Worm (Caenorhabditis elegans) whole organism, young adult: ENCODE results near the gene T09A12.1.

Experiments used
- B0336.3 ChIP-seq: fragments of 200-800 bp; sonication (Bioruptor generic); IDR thresholded peaks from 2 replicates; pipeline ENCODE4 v1.3.6; 2022; ENCODE audit warnings: missing genetic modification characterization, missing compliant biosample characterization
- C06A6.2 ChIP-seq: fragments of 200-800 bp; sonication (Bioruptor generic); conservative IDR thresholded peaks from 2 replicates; pipeline ENCODE4 v1.3.6; 2022; ENCODE audit warnings: missing genetic modification characterization, missing compliant biosample characterization
- C17E4.6 ChIP-seq: fragments of 200-800 bp; sonication (Bioruptor generic); IDR thresholded peaks from 2 replicates; pipeline ENCODE4 v1.3.6; 2022; ENCODE audit warnings: missing genetic modification reagents, missing genetic modification characterization, missing compliant biosample characterization
- F22D6.2 ChIP-seq: sonication (generic microtip); optimal IDR thresholded peaks from 2 replicates; lab custom pipeline; 2016; ENCODE audit warnings: mild to moderate bottlenecking, missing genetic modification characterization, missing compliant biosample characterization
- Y53G8AR.9 ChIP-seq: fragments of 200-800 bp; sonication (Bioruptor generic); conservative IDR thresholded peaks from 2 replicates; pipeline ENCODE4 v1.3.6; 2022; ENCODE audit warnings: missing genetic modification reagents, missing genetic modification characterization, missing compliant biosample characterization
- Y67H2A.10 ChIP-seq: fragments of 200-800 bp; sonication (Bioruptor generic); conservative IDR thresholded peaks from 2 replicates; pipeline ENCODE4 v1.3.6; 2022; ENCODE audit warnings: missing genetic modification reagents, missing genetic modification characterization, missing compliant biosample characterization
- ZK185.1 ChIP-seq: sonication (generic microtip); optimal IDR thresholded peaks from 2 replicates; lab custom pipeline; 2016; ENCODE audit warnings: mild to moderate bottlenecking, missing genetic modification characterization, missing compliant biosample characterization; ENCODE audit not compliant: poor library complexity, severe bottlenecking
- akir-1 ChIP-seq: fragments of 200-800 bp; sonication (Bioruptor generic); optimal IDR thresholded peaks from 2 replicates; lab custom pipeline; 2018; ENCODE audit warnings: mild to moderate bottlenecking, missing genetic modification characterization, moderate library complexity, missing compliant biosample characterization
- atf-7 ChIP-seq: sonication (generic microtip); optimal IDR thresholded peaks from 2 replicates; lab custom pipeline; 2017; ENCODE audit warnings: mild to moderate bottlenecking, missing genetic modification characterization, missing compliant biosample characterization
- athp-1 ChIP-seq: sonication (generic microtip); optimal IDR thresholded peaks from 2 replicates; lab custom pipeline; 2017; ENCODE audit warnings: mild to moderate bottlenecking, missing genetic modification characterization, missing compliant biosample characterization
- attf-3 ChIP-seq: fragments of 200-800 bp; sonication (Bioruptor generic); conservative IDR thresholded peaks from 2 replicates; pipeline ENCODE4 v1.3.6; 2022; ENCODE audit warnings: missing genetic modification reagents, missing genetic modification characterization, missing compliant biosample characterization
- bed-2 ChIP-seq: fragments of 200-800 bp; sonication (Bioruptor generic); IDR thresholded peaks from 2 replicates; pipeline ENCODE4 v1.3.6; 2022; ENCODE audit warnings: missing genetic modification reagents, missing genetic modification characterization, missing compliant biosample characterization
- cebp-2 ChIP-seq: fragments of 200-800 bp; sonication (Bioruptor generic); IDR thresholded peaks from 2 replicates; pipeline ENCODE4 v1.3.6; 2022; ENCODE audit warnings: missing genetic modification characterization, missing compliant biosample characterization
- ceh-40 ChIP-seq: fragments of 200-800 bp; sonication (Bioruptor generic); IDR thresholded peaks from 2 replicates; pipeline ENCODE4 v1.3.6; 2022; ENCODE audit warnings: missing genetic modification characterization, missing compliant biosample characterization
- ceh-91 ChIP-seq: fragments of 200-800 bp; sonication (Bioruptor generic); IDR thresholded peaks from 2 replicates; pipeline ENCODE4 v1.3.6; 2022; ENCODE audit warnings: missing genetic modification reagents, missing genetic modification characterization, missing compliant biosample characterization
- chd-7 ChIP-seq: sonication (generic microtip); optimal IDR thresholded peaks from 2 replicates; lab custom pipeline; 2016; ENCODE audit warnings: mild to moderate bottlenecking, missing genetic modification characterization, moderate library complexity, missing compliant biosample characterization
- egl-44 ChIP-seq: fragments of 200-800 bp; sonication (Bioruptor generic); IDR thresholded peaks from 2 replicates; pipeline ENCODE4 v1.3.6; 2022; ENCODE audit warnings: missing genetic modification reagents, missing genetic modification characterization, missing compliant biosample characterization
- ets-4 ChIP-seq: fragments of 200-800 bp; sonication (Bioruptor generic); optimal IDR thresholded peaks from 2 replicates; lab custom pipeline; 2018; ENCODE audit warnings: mild to moderate bottlenecking, missing genetic modification characterization, missing compliant biosample characterization
- fkh-3 ChIP-seq: sonication (generic microtip); optimal IDR thresholded peaks from 2 replicates; lab custom pipeline; 2016; ENCODE audit warnings: mild to moderate bottlenecking, missing genetic modification characterization, missing compliant biosample characterization
- him-1 ChIP-seq: sonication (generic microtip); optimal IDR thresholded peaks from 2 replicates; lab custom pipeline; 2016; ENCODE audit warnings: missing genotype, missing genetic modification reagents, missing genetic modification characterization, missing compliant biosample characterization
- hlh-26 ChIP-seq: fragments of 200-800 bp; sonication (Bioruptor generic); conservative IDR thresholded peaks from 2 replicates; pipeline ENCODE4 v1.3.6; 2022; ENCODE audit warnings: missing genetic modification reagents, missing genetic modification characterization, missing compliant biosample characterization
- hmg-20 ChIP-seq: fragments of 200-800 bp; sonication (Bioruptor generic); IDR thresholded peaks from 2 replicates; pipeline ENCODE4 v1.3.6; 2022; ENCODE audit warnings: missing genetic modification reagents, missing genetic modification characterization, missing compliant biosample characterization
- hrde-1 ChIP-seq: sonication (generic microtip); optimal IDR thresholded peaks from 2 replicates; lab custom pipeline; 2016; ENCODE audit warnings: missing genetic modification characterization, mild to moderate bottlenecking, missing compliant biosample characterization, moderate library complexity, missing genotype, missing genetic modification reagents, borderline replicate concordance
- let-526 ChIP-seq: fragments of 200-800 bp; sonication (Bioruptor generic); IDR thresholded peaks from 2 replicates; pipeline ENCODE4 v1.3.6; 2022; ENCODE audit warnings: missing genetic modification reagents, missing genetic modification characterization, missing compliant biosample characterization
- let-607 ChIP-seq, 2 experiments: fragments of 200-800 bp in 1 of 2; sonication (Bioruptor generic) in 1 of 2; sonication (generic microtip) in 1 of 2; optimal IDR thresholded peaks; 2 replicates each; lab custom pipeline; 2016 to 2018; ENCODE audit warnings: mild to moderate bottlenecking in 2 of 2, missing compliant biosample characterization in 2 of 2, missing genetic modification characterization in 2 of 2, moderate library complexity in 2 of 2, missing genotype in 1 of 2
- lin-54 ChIP-seq: fragments of 200-800 bp; sonication (Bioruptor generic); optimal IDR thresholded peaks from 2 replicates; lab custom pipeline; 2018; ENCODE audit warnings: mild to moderate bottlenecking, missing genetic modification characterization, missing compliant biosample characterization
- lir-1 ChIP-seq: fragments of 200-800 bp; sonication (Bioruptor generic); conservative IDR thresholded peaks from 2 replicates; pipeline ENCODE4 v1.3.6; 2022; ENCODE audit warnings: missing genetic modification reagents, missing genetic modification characterization, missing compliant biosample characterization
- madf-8 ChIP-seq: fragments of 200-800 bp; sonication (Bioruptor generic); conservative IDR thresholded peaks from 2 replicates; pipeline ENCODE4 v1.3.6; 2022; ENCODE audit warnings: missing genetic modification reagents, missing genetic modification characterization, missing compliant biosample characterization
- nfya-1 ChIP-seq: sonication (generic microtip); optimal IDR thresholded peaks from 2 replicates; lab custom pipeline; 2017; ENCODE audit warnings: antibody characterized with exemption, missing compliant biosample characterization, missing genetic modification characterization, borderline replicate concordance; ENCODE audit not compliant: insufficient read depth
- nfya-2 ChIP-seq: fragments of 200-800 bp; sonication (Bioruptor generic); IDR thresholded peaks from 2 replicates; pipeline ENCODE4 v1.3.6; 2022; ENCODE audit warnings: missing genetic modification reagents, missing genetic modification characterization, missing compliant biosample characterization
- nhr-27 ChIP-seq: fragments of 200-800 bp; sonication (Bioruptor generic); optimal IDR thresholded peaks from 2 replicates; lab custom pipeline; 2018; ENCODE audit warnings: mild to moderate bottlenecking, missing genetic modification characterization, moderate library complexity, missing compliant biosample characterization
- nhr-80 ChIP-seq: sonication (generic microtip); optimal IDR thresholded peaks from 2 replicates; lab custom pipeline; 2016; ENCODE audit warnings: missing genetic modification characterization, missing compliant biosample characterization
- pbrm-1 ChIP-seq: fragments of 200-800 bp; sonication (Bioruptor generic); IDR thresholded peaks from 2 replicates; pipeline ENCODE4 v1.3.6; 2022; ENCODE audit warnings: missing genetic modification reagents, missing genetic modification characterization, missing compliant biosample characterization
- rcor-1 ChIP-seq: fragments of 200-800 bp; sonication (Bioruptor generic); IDR thresholded peaks from 2 replicates; pipeline ENCODE4 v1.3.6; 2022; ENCODE audit warnings: missing genetic modification reagents, missing genetic modification characterization, missing compliant biosample characterization
- rec-8 ChIP-seq, 2 experiments: sonication (generic microtip); optimal IDR thresholded peaks; 2 replicates each; lab custom pipeline; 2016; ENCODE audit warnings: mild to moderate bottlenecking in 2 of 2, missing genetic modification characterization in 2 of 2, missing genetic modification reagents in 2 of 2, missing genotype in 2 of 2, missing biosample characterization in 1 of 2, missing compliant biosample characterization in 1 of 2, moderate library complexity in 1 of 2
- sdz-38 ChIP-seq: sonication (generic microtip); optimal IDR thresholded peaks from 2 replicates; lab custom pipeline; 2016; ENCODE audit warnings: missing genotype, missing genetic modification characterization, missing compliant biosample characterization
- sea-2 ChIP-seq: fragments of 200-800 bp; sonication (Bioruptor generic); IDR thresholded peaks from 2 replicates; pipeline ENCODE4 v1.3.6; 2022; ENCODE audit warnings: missing genetic modification characterization, missing compliant biosample characterization
- snpc-1.3 ChIP-seq: sonication (generic microtip); optimal IDR thresholded peaks from 2 replicates; lab custom pipeline; 2017; ENCODE audit warnings: missing genetic modification characterization, mild to moderate bottlenecking, missing compliant biosample characterization, antibody characterized with exemption, moderate library complexity, missing genotype, missing genetic modification reagents; ENCODE audit not compliant: insufficient read depth
- snpc-3.4 ChIP-seq: sonication (generic microtip); optimal IDR thresholded peaks from 2 replicates; lab custom pipeline; 2017; ENCODE audit warnings: missing genetic modification characterization, mild to moderate bottlenecking, missing compliant biosample characterization, antibody characterized with exemption, moderate library complexity, missing genotype, missing genetic modification reagents
- somi-1 ChIP-seq: fragments of 200-800 bp; sonication (Bioruptor generic); optimal IDR thresholded peaks from 2 replicates; lab custom pipeline; 2018; ENCODE audit warnings: mild to moderate bottlenecking, missing genetic modification characterization, missing compliant biosample characterization
- tbp1 ChIP-seq: fragments of 200-800 bp; sonication (Bioruptor generic); optimal IDR thresholded peaks from 2 replicates; lab custom pipeline; 2018; ENCODE audit warnings: mild to moderate bottlenecking, missing genetic modification characterization, missing compliant biosample characterization
- unc-130 ChIP-seq: sonication (generic microtip); optimal IDR thresholded peaks from 2 replicates; lab custom pipeline; 2016; ENCODE audit warnings: missing genetic modification reagents, missing genetic modification characterization, missing compliant biosample characterization
- unc-62 ChIP-seq: fragments of 150-350 bp; optimal IDR thresholded peaks from 2 replicates; lab custom pipeline; 2014; ENCODE audit warnings: missing biosample characterization, missing genetic modification reagents, missing genetic modification characterization
- xnd-1 ChIP-seq: sonication (generic microtip); optimal IDR thresholded peaks from 2 replicates; lab custom pipeline; 2016; ENCODE audit warnings: missing genotype, missing genetic modification reagents, missing genetic modification characterization, missing compliant biosample characterization
- zim-3 ChIP-seq: sonication (generic microtip); optimal IDR thresholded peaks from 2 replicates; lab custom pipeline; 2017; ENCODE audit warnings: mild to moderate bottlenecking, missing genetic modification characterization, moderate library complexity, missing compliant biosample characterization
- ztf-6 ChIP-seq: fragments of 200-800 bp; sonication (Bioruptor generic); IDR thresholded peaks from 2 replicates; pipeline ENCODE4 v1.3.6; 2022; ENCODE audit warnings: missing genetic modification reagents, missing genetic modification characterization, missing compliant biosample characterization

The T09A12.1 gene

ce11 chrIV:8266024-8266949, 22.1 kb downstream of the T09A12.1 start (continued):
- TF ChIP-seq rcor-1 (GFP tag; lab: Robert Waterston, UW) (0 out of 2 replicates have a peak, but pooled peaks have one; percentile 4), zim-3 (tag; lab: Kevin White, UChicago) (no peak), chd-7 (peak; percentile 26), egl-44 (GFP tag; lab: Robert Waterston, UW) (no peak), somi-1 (GFP tag; lab: Kevin White, UChicago) (no peak), hlh-26 (GFP tag; lab: Robert Waterston, UW) (no peak), let-526 (GFP tag; lab: Robert Waterston, UW) (peak; percentile 54; the same call in 1 of the 2 replicates), tbp1 (peak; percentile 32), nfya-2 (0 out of 2 replicates have a peak, but pooled peaks have one; percentile 68), akir-1 (GFP tag; lab: Kevin White, UChicago) (no peak), F22D6.2 (tag; lab: Kevin White, UChicago) (no peak), nhr-27 (tag; lab: Kevin White, UChicago) (no peak), snpc-1.3 (tag; lab: Kevin White, UChicago) (no peak), athp-1 (tag; lab: Kevin White, UChicago) (no peak), madf-8 (GFP tag; lab: Robert Waterston, UW) (no peak), let-607 (tag; optimal IDR thresholded peaks at IDR 0.05; lab: Kevin White, UChicago) (no peak), B0336.3 (GFP tag; lab: Robert Waterston, UW) (peak; percentile 67), sdz-38 (tag; lab: Kevin White, UChicago) (no peak), ztf-6 (GFP tag; lab: Robert Waterston, UW) (no peak), lir-1 (GFP tag; lab: Robert Waterston, UW) (no peak), attf-3 (no peak), snpc-3.4 (tag; lab: Kevin White, UChicago) (no peak), nhr-80 (tag; lab: Kevin White, UChicago) (peak; percentile 76), fkh-3 (tag; lab: Kevin White, UChicago) (no peak), bed-2 (GFP tag; lab: Robert Waterston, UW) (no peak), rec-8 (tag; optimal IDR thresholded peaks at IDR 0.05; lab: Kevin White, UChicago) (no peak), hrde-1 (tag; lab: Kevin White, UChicago) (no peak), xnd-1 (no peak), Y67H2A.10 (no peak), nfya-1 (tag; lab: Kevin White, UChicago) (no peak), ceh-40 (GFP tag; lab: Robert Waterston, UW) (0 out of 2 replicates have a peak, but pooled peaks have one; percentile 65), C17E4.6 (GFP tag; lab: Robert Waterston, UW) (no peak), hmg-20 (0 out of 2 replicates have a peak, but pooled peaks have one; percentile 15), ZK185.1 (peak; percentile 46), ets-4 (GFP tag; lab: Kevin White, UChicago) (no peak), unc-130 (GFP tag; lab: Kevin White, UChicago) (no peak), Y53G8AR.9 (peak; percentile 96), him-1 (tag; lab: Kevin White, UChicago) (no peak), ceh-91 (GFP tag; lab: Robert Waterston, UW) (no peak), pbrm-1 (peak; percentile 23; the same call in 1 of the 2 replicates), C06A6.2 (GFP tag; lab: Robert Waterston, UW) (no peak), cebp-2 (GFP tag; lab: Robert Waterston, UW) (peak; percentile 80), unc-62 (GFP tag; lab: Kevin White, UChicago) (no peak), lin-54 (GFP tag; lab: Kevin White, UChicago) (peak; percentile 34), atf-7 (tag; lab: Kevin White, UChicago) (peak; percentile 62), sea-2 (GFP tag; lab: Robert Waterston, UW) (no peak)
